Fruit fly (Drosophila melanogaster): ENCODE measurements around the gene CG33784.

dm6 chr3R:10084914-10085313 is 17.2 kb downstream of the CG33784 start:
- TF ChIP-seq Hr96 (GFP tag; optimal IDR thresholded peaks at IDR 0.05) (peak; percentile 87), kay (GFP tag; ENCODE audit: borderline replicate concordance) (no peak), ovo (GFP tag; optimal IDR thresholded peaks at IDR 0.05) (peak; percentile 81), toe (GFP tag; optimal IDR thresholded peaks at IDR 0.05) (peak; percentile 87)
